Worm (Caenorhabditis elegans) whole organism, L4 larva: ENCODE data around the gene rfk-1.

ENCODE experiments used
- ceh-82 ChIP-seq: sonication (generic microtip); optimal IDR thresholded peaks from 2 replicates; lab custom pipeline; 2017; ENCODE audit warnings: missing biosample characterization, missing genetic modification characterization
- fkh-10 ChIP-seq: fragments of 150-350 bp; optimal IDR thresholded peaks from 2 replicates; lab custom pipeline; 2014; ENCODE audit warnings: missing biosample characterization, missing genetic modification reagents, missing genetic modification characterization
- fos-1 ChIP-seq: fragments of 150-350 bp; optimal IDR thresholded peaks from 2 replicates; lab custom pipeline; 2014; ENCODE audit warnings: missing biosample characterization, missing genetic modification characterization
- jun-1 ChIP-seq: fragments of 150-350 bp; optimal IDR thresholded peaks from 2 replicates; lab custom pipeline; 2014; ENCODE audit warnings: missing biosample characterization, missing genetic modification reagents, missing genetic modification characterization
- nhr-76 ChIP-seq: fragments of 150-350 bp; optimal IDR thresholded peaks from 2 replicates; lab custom pipeline; 2014; ENCODE audit warnings: missing biosample characterization, missing genetic modification characterization
- snpc-1.2 ChIP-seq: fragments of 200-800 bp; sonication (Bioruptor generic); IDR thresholded peaks from 2 replicates; pipeline ENCODE4 v1.3.6; 2022; ENCODE audit warnings: missing genetic modification reagents, missing genetic modification characterization, missing compliant biosample characterization

- TF ChIP-seq fos-1 (tag; lab: Kevin White, UChicago): no peak
- TF ChIP-seq snpc-1.2: no peak
- no peak for TF ChIP-seq nhr-76
- no peak for TF ChIP-seq fkh-10 (GFP tag; lab: Kevin White, UChicago)
- no peak for TF ChIP-seq ceh-82 (tag; lab: Kevin White, UChicago)
- TF ChIP-seq jun-1 (tag; lab: Kevin White, UChicago): no peak
Measured at ce11 chrIV:10422230-10422629, 13.0 kb upstream of the rfk-1 start.
